Worm (Caenorhabditis elegans) whole organism, late embryonic: ENCODE data around the gene K02F6.6.
"Not testable (repeated sequence)": the region's sequence is repeated elsewhere in the genome, so short reads cannot be mapped to it uniquely, and the experiment has no call there.

Experiments used
- C38D4.7 ChIP-seq: fragments of 200-800 bp; sonication (Bioruptor generic); optimal IDR thresholded peaks from 2 replicates; lab custom pipeline; 2018; ENCODE audit warnings: mild to moderate bottlenecking, missing genetic modification characterization, moderate library complexity, missing compliant biosample characterization
- T23F11.4 ChIP-seq: fragments of 200-800 bp; sonication (Bioruptor generic); optimal IDR thresholded peaks from 2 replicates; lab custom pipeline; 2018; ENCODE audit warnings: mild to moderate bottlenecking, missing genetic modification characterization, missing compliant biosample characterization
- ahr-1 ChIP-seq: sonication (generic microtip); optimal IDR thresholded peaks from 2 replicates; lab custom pipeline; 2016; ENCODE audit warnings: missing genetic modification characterization, missing compliant biosample characterization
- ama-1 ChIP-seq: fragments of 150-350 bp; optimal IDR thresholded peaks from 2 replicates; lab custom pipeline; 2014
- ceh-14 ChIP-seq: sonication (generic microtip); optimal IDR thresholded peaks from 2 replicates; lab custom pipeline; 2016; ENCODE audit warnings: missing genotype, missing genetic modification characterization, missing compliant biosample characterization
- ceh-18 ChIP-seq: sonication (generic microtip); optimal IDR thresholded peaks from 2 replicates; lab custom pipeline; 2016; ENCODE audit warnings: missing genetic modification characterization, missing compliant biosample characterization
- ceh-31 ChIP-seq: sonication (generic microtip); optimal IDR thresholded peaks from 2 replicates; lab custom pipeline; 2016; ENCODE audit warnings: missing genetic modification characterization, missing compliant biosample characterization
- ceh-45 ChIP-seq: fragments of 200-800 bp; sonication (Bioruptor generic); IDR thresholded peaks from 2 replicates; pipeline ENCODE4 v1.3.6; 2022; ENCODE audit warnings: missing genetic modification reagents, missing genetic modification characterization, missing compliant biosample characterization
- ceh-6 ChIP-seq: fragments of 200-800 bp; sonication (Bioruptor generic); optimal IDR thresholded peaks from 2 replicates; lab custom pipeline; 2018; ENCODE audit warnings: mild to moderate bottlenecking, missing genetic modification characterization, missing compliant biosample characterization
- ceh-9 ChIP-seq: sonication (generic microtip); optimal IDR thresholded peaks from 2 replicates; lab custom pipeline; 2016; ENCODE audit warnings: mild to moderate bottlenecking, missing genetic modification characterization, inconsistent platforms, missing compliant biosample characterization
- che-1 ChIP-seq: sonication (generic microtip); optimal IDR thresholded peaks from 2 replicates; lab custom pipeline; 2016; ENCODE audit warnings: mild to moderate bottlenecking, missing genetic modification characterization, missing compliant biosample characterization
- dmd-4 ChIP-seq: sonication (generic microtip); optimal IDR thresholded peaks from 2 replicates; lab custom pipeline; 2016; ENCODE audit warnings: borderline replicate concordance, missing genetic modification characterization, missing compliant biosample characterization
- dve-1 ChIP-seq: sonication (generic microtip); optimal IDR thresholded peaks from 2 replicates; lab custom pipeline; 2017; ENCODE audit warnings: antibody characterized with exemption, mild to moderate bottlenecking, missing genetic modification characterization, missing compliant biosample characterization
- elt-2 ChIP-seq: sonication (generic microtip); optimal IDR thresholded peaks from 2 replicates; lab custom pipeline; 2016; ENCODE audit warnings: missing genetic modification reagents, missing genetic modification characterization, missing compliant biosample characterization
- fkh-10 ChIP-seq: fragments of 150-350 bp; optimal IDR thresholded peaks from 2 replicates; lab custom pipeline; 2014; ENCODE audit warnings: missing biosample characterization, missing genetic modification reagents, missing genetic modification characterization
- fkh-6 ChIP-seq: sonication (generic microtip); optimal IDR thresholded peaks from 2 replicates; lab custom pipeline; 2016; ENCODE audit warnings: missing genetic modification characterization, missing compliant biosample characterization
- hlh-8 ChIP-seq: sonication (generic microtip); optimal IDR thresholded peaks from 2 replicates; lab custom pipeline; 2016; ENCODE audit warnings: missing genotype, missing genetic modification characterization, missing compliant biosample characterization
- mec-3 ChIP-seq: sonication (generic microtip); optimal IDR thresholded peaks from 2 replicates; lab custom pipeline; 2016; ENCODE audit warnings: borderline replicate concordance, missing genetic modification characterization, missing compliant biosample characterization
- nhr-11 ChIP-seq: fragments of 150-350 bp; optimal IDR thresholded peaks from 2 replicates; lab custom pipeline; 2014; ENCODE audit warnings: missing biosample characterization, missing genetic modification characterization
- npax-4 ChIP-seq: sonication (generic microtip); optimal IDR thresholded peaks from 2 replicates; lab custom pipeline; 2016; ENCODE audit warnings: missing genetic modification characterization, missing compliant biosample characterization
- odd-2 ChIP-seq: sonication (generic microtip); optimal IDR thresholded peaks from 2 replicates; lab custom pipeline; 2017; ENCODE audit warnings: antibody characterized with exemption, mild to moderate bottlenecking, missing genetic modification characterization, missing compliant biosample characterization
- pag-3 ChIP-seq: sonication (generic microtip); optimal IDR thresholded peaks from 2 replicates; lab custom pipeline; 2016; ENCODE audit warnings: missing compliant biosample characterization, missing genetic modification characterization, borderline replicate concordance
- pha-4 ChIP-seq: fragments of 150-350 bp; optimal IDR thresholded peaks from 2 replicates; lab custom pipeline; 2018; ENCODE audit warnings: missing biosample characterization, missing genetic modification reagents, missing genetic modification characterization
- ref-2 ChIP-seq: sonication (generic microtip); optimal IDR thresholded peaks from 2 replicates; lab custom pipeline; 2016; ENCODE audit warnings: missing genetic modification characterization, missing compliant biosample characterization
- sdc-2 ChIP-seq: sonication (generic microtip); optimal IDR thresholded peaks from 2 replicates; lab custom pipeline; 2016; ENCODE audit warnings: missing genotype, missing genetic modification characterization, missing compliant biosample characterization
- sox-2 ChIP-seq: fragments of 200-800 bp; sonication (Bioruptor generic); IDR thresholded peaks from 2 replicates; pipeline ENCODE4 v1.3.6; 2022; ENCODE audit warnings: missing genetic modification reagents, missing genetic modification characterization, missing compliant biosample characterization
- sox-4 ChIP-seq: sonication (generic microtip); optimal IDR thresholded peaks from 2 replicates; lab custom pipeline; 2017; ENCODE audit warnings: mild to moderate bottlenecking, missing genetic modification characterization, inconsistent platforms, missing compliant biosample characterization
- syd-9 ChIP-seq: sonication (generic microtip); optimal IDR thresholded peaks from 2 replicates; lab custom pipeline; 2016; ENCODE audit warnings: mild to moderate bottlenecking, missing genetic modification characterization, moderate library complexity, missing compliant biosample characterization
- tbx-2 ChIP-seq: sonication (generic microtip); optimal IDR thresholded peaks from 2 replicates; lab custom pipeline; 2016; ENCODE audit warnings: missing genetic modification characterization, missing compliant biosample characterization
- tbx-7 ChIP-seq: sonication (generic microtip); optimal IDR thresholded peaks from 2 replicates; lab custom pipeline; 2016; ENCODE audit warnings: missing genotype, missing genetic modification characterization, missing compliant biosample characterization
- unc-55 ChIP-seq: sonication (generic microtip); optimal IDR thresholded peaks from 2 replicates; lab custom pipeline; 2017; ENCODE audit warnings: missing biosample characterization, missing genetic modification reagents, missing genetic modification characterization
- unc-86 ChIP-seq: sonication (generic microtip); optimal IDR thresholded peaks from 2 replicates; lab custom pipeline; 2016; ENCODE audit warnings: missing genetic modification characterization, missing compliant biosample characterization
- zip-5 ChIP-seq: sonication (generic microtip); optimal IDR thresholded peaks from 2 replicates; lab custom pipeline; 2016; ENCODE audit warnings: missing genetic modification characterization, missing compliant biosample characterization
- ztf-16 ChIP-seq: sonication (generic microtip); optimal IDR thresholded peaks from 2 replicates; lab custom pipeline; 2017; ENCODE audit warnings: missing genetic modification characterization, missing compliant biosample characterization

Gene K02F6.6

ce11 chrII:2534459-2534858 lies 3.9 kb downstream of the K02F6.6 start, which contains the start of gene K02F6.5:
Gene K02F6.5 (plus strand): TSS chrII:2534759.
- TF ChIP-seq ceh-6 (GFP tag; lab: Kevin White, UChicago); ceh-9 (tag; lab: Kevin White, UChicago); pha-4 (tag; lab: Kevin White, UChicago): not testable (repeated sequence)

- not testable (repeated sequence) for TF ChIP-seq zip-5, syd-9, npax-4 (tag; lab: Kevin White, UChicago)
Measured at ce11 chrII:2534952-2535351, 4.4 kb downstream of the K02F6.6 start, which contains the start of gene K02F6.8. Gene K02F6.8 (minus strand): TSS chrII:2535052.

DNA sequence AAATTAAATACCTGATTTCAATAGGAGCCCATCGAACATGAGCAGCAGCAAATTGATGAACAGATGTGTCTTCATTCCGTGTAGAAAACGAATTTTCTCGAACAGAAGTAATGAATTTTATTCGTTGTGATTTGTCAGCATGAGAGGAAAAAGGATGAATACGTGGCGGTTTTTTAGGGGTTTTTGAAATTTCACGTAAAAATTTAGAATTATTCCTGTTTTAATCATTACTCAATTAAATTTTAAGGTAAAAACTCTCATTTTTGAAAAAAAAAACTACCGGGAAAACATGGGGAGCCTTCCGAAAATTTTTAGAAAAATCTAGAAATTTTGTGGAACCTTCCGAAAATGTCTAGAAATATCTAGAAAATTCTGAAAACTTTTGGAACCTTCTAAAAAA lies 7.2 kb downstream of the K02F6.6 start, which contains the start of gene K02F6.7:
Gene K02F6.7 (minus strand): TSS at position 101 of the 400 bp plus-strand sequence.
- no peak for TF ChIP-seq ceh-31 (tag; lab: Kevin White, UChicago)
- no peak for TF ChIP-seq unc-55 (GFP tag; lab: Kevin White, UChicago)
- TF ChIP-seq ahr-1 = no peak
- TF ChIP-seq sox-2 (GFP tag; lab: Robert Waterston, UW) = no peak
- TF ChIP-seq tbx-7 (tag; lab: Kevin White, UChicago) = no peak
- TF ChIP-seq dve-1 = no peak
- no peak for TF ChIP-seq pha-4 (tag; lab: Kevin White, UChicago)
- no peak for TF ChIP-seq C38D4.7 (GFP tag; lab: Kevin White, UChicago)
- TF ChIP-seq che-1 = no peak
- TF ChIP-seq sdc-2 (tag; lab: Kevin White, UChicago) = no peak
- no peak for TF ChIP-seq mec-3 (tag; lab: Kevin White, UChicago)
- TF ChIP-seq zip-5 (tag; lab: Kevin White, UChicago) = no peak
- TF ChIP-seq npax-4 (tag; lab: Kevin White, UChicago) = no peak
- no peak for TF ChIP-seq elt-2 (tag; lab: Kevin White, UChicago)
- no peak for TF ChIP-seq hlh-8 (tag; lab: Kevin White, UChicago)
- no peak for TF ChIP-seq fkh-10
- no peak for TF ChIP-seq unc-86 (tag; lab: Kevin White, UChicago)
- TF ChIP-seq odd-2 = no peak
- no peak for TF ChIP-seq ceh-14 (tag; lab: Kevin White, UChicago)

DNA sequence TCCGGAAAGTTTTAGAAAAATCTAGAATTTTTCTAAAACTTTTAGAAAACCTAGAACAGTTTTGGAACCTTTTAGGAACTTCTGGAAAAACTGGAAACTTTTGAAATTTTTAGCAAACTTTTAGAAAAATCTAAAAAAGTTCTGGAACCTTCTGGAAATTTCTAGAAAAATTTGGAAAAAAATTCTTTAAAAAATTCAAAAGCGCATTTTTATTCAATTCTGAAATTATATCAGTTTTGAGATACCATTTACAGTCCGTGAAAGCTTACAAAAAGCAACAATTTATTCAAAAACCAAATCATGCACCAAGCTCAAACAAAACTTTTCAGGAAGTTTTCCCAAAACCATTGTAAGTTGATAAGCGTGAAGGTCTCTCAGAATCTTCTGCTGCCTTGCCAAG lies 7.6 kb downstream of the K02F6.6 start, which contains the start of gene K02F6.4:
Gene K02F6.4 (plus strand): TSS at position 301 of the 400 bp plus-strand sequence.
- TF ChIP-seq ceh-45 (GFP tag; lab: Robert Waterston, UW) = no peak

ce11 chrII:2545925-2546324 lies 15.3 kb downstream of the K02F6.6 start, which contains the start of gene K02F6.3:
Gene K02F6.3 (plus strand): TSS chrII:2546225.
- TF ChIP-seq sdc-2 (tag; lab: Kevin White, UChicago) (no peak), tbx-2 (tag; lab: Kevin White, UChicago) (no peak), fkh-6 (tag; lab: Kevin White, UChicago) (no peak), sox-4 (tag; lab: Kevin White, UChicago) (no peak), ceh-9 (tag; lab: Kevin White, UChicago) (no peak), ceh-45 (GFP tag; lab: Robert Waterston, UW) (no peak), ztf-16 (tag; lab: Kevin White, UChicago) (no peak), ceh-6 (GFP tag; lab: Kevin White, UChicago) (no peak)

DNA sequence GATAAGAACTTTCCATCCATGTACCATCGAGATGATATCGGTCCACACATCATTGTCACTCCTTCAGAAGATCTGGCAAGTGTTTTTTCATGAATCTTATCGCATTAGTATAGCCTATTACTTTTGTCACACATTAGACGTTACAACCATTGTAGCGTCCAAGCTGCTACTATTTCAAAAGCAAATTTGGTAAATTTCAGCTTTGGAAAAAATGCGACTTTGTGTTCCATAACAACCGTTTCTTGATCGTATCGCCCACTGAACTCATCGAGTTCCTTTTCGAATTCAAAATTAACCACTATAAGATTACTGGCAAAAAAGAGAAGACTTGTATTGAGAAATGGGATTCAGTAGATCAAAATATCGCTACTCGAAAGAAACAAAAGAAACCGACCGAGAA lies 22.4 kb downstream of the K02F6.6 start:
- TF ChIP-seq T23F11.4 (GFP tag; lab: Kevin White, UChicago) (no peak), ceh-6 (GFP tag; lab: Kevin White, UChicago) (no peak), nhr-11 (tag; lab: Kevin White, UChicago) (no peak), ama-1 (lab: Kevin White, UChicago) (no peak), C38D4.7 (GFP tag; lab: Kevin White, UChicago) (no peak), odd-2 (no peak), pag-3 (no peak), ref-2 (tag; lab: Kevin White, UChicago) (no peak), fkh-10 (no peak), dmd-4 (no peak), ceh-18 (tag; lab: Kevin White, UChicago) (no peak)
